Worm (Caenorhabditis elegans): Measurements from ENCODE around the gene srd-5.

DNA sequence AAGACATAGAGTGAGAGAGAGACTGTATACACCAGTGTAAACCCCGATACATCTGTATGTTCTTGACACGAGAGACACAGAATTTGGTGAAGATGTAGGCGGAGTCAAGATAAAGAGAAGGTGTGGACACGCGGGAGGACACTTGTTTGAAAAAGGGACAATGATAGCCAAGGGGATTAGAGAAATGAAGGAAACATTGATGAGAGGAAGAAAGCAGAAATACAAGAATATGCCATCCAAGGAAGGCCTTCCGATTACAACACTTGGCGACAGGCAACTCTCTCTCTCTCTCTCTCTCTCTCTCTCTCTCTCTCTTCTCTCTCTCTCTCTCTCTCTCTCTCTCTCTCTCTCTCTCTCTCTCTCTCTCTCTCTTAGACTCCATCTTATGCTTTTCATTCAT is 32.3 kb upstream of the srd-5 start:
- TF ChIP-seq flt-1 (GFP tag; IDR thresholded peaks at IDR 0.05) (no peak), ztf-23 (GFP tag; IDR thresholded peaks at IDR 0.05) (no peak), cog-1 (tag; optimal IDR thresholded peaks at IDR 0.05) (no peak)

All from whole organism, midembryonic.